Fruit fly (Drosophila melanogaster): ENCODE measurements around the gene CG1492.

The CG1492 gene

dm6 chrX:12006678-12007441 lies 5.2 kb downstream of the CG1492 start, which contains the start of gene CG1806 (continued):
- TF ChIP-seq Hr51 (GFP tag; optimal IDR thresholded peaks at IDR 0.05) (no peak), corto (GFP tag; optimal IDR thresholded peaks at IDR 0.05) (peak; percentile 36), cas (GFP tag; IDR thresholded peaks at IDR 0.05) (0 out of 2 replicates have a peak, but pooled peaks have one; percentile 13), nau (GFP tag; optimal IDR thresholded peaks at IDR 0.05) (peak; percentile 0), Ada2b (GFP tag; IDR thresholded peaks at IDR 0.05) (no peak), lab (GFP tag; optimal IDR thresholded peaks at IDR 0.05) (peak; percentile 11), unpg (GFP tag; optimal IDR thresholded peaks at IDR 0.05) (no peak), Dll (GFP tag; IDR thresholded peaks at IDR 0.05; ENCODE audit: partially characterized antibody) (0 out of 4 replicates have a peak, but pooled peaks have one; percentile 51), zfh2 (GFP tag; optimal IDR thresholded peaks at IDR 0.05) (no peak), Med (GFP tag) (peak; percentile 45), CG7839 (tag; optimal IDR thresholded peaks at IDR 0.05) (peak; percentile 10), z (GFP tag; IDR thresholded peaks at IDR 0.05) (peak; percentile 62; the same call in 1 of the 3 replicates), CG14014 (GFP tag; IDR thresholded peaks at IDR 0.05) (peak; percentile 27; the same call in 1 of the 2 replicates), kah (GFP tag; optimal IDR thresholded peaks at IDR 0.05) (no peak), lbe (GFP tag; optimal IDR thresholded peaks at IDR 0.05) (peak; percentile 58), Tbp (GFP tag; optimal IDR thresholded peaks at IDR 0.05) (no peak), repo (GFP tag; optimal IDR thresholded peaks at IDR 0.05) (no peak), otp (GFP tag; IDR thresholded peaks at IDR 0.05) (peak; percentile 22; the same call in 1 of the 3 replicates), zen2 (GFP tag; IDR thresholded peaks at IDR 0.05; ENCODE audit: partially characterized antibody) (peak; percentile 62; the same call in 2 of the 3 replicates), CG13287 (GFP tag; IDR thresholded peaks at IDR 0.05; ENCODE audit: partially characterized antibody) (peak; percentile 27), yki (optimal IDR thresholded peaks at IDR 0.05) (peak; percentile 94), CG4282 (GFP tag; optimal IDR thresholded peaks at IDR 0.05) (no peak), chn (GFP tag; optimal IDR thresholded peaks at IDR 0.05) (no peak), Hmr (GFP tag; optimal IDR thresholded peaks at IDR 0.05) (no peak), CG4854 (GFP tag; optimal IDR thresholded peaks at IDR 0.05) (no peak), Doc3 (GFP tag; IDR thresholded peaks at IDR 0.05; ENCODE audit: partially characterized antibody) (0 out of 3 replicates have a peak, but pooled peaks have one; percentile 9), CG6254 (GFP tag; optimal IDR thresholded peaks at IDR 0.05) (peak; percentile 34), CG3163 (GFP tag; optimal IDR thresholded peaks at IDR 0.05) (no peak), Myb (GFP tag; optimal IDR thresholded peaks at IDR 0.05) (no peak), onecut (GFP tag; IDR thresholded peaks at IDR 0.05) (0 out of 2 replicates have a peak, but pooled peaks have one; percentile 4), MBD-R2 (GFP tag; IDR thresholded peaks at IDR 0.05) (no peak), gcm2 (GFP tag; optimal IDR thresholded peaks at IDR 0.05) (no peak), CG34422 (GFP tag; IDR thresholded peaks at IDR 0.05) (0 out of 3 replicates have a peak, but pooled peaks have one; percentile 20)

DNA sequence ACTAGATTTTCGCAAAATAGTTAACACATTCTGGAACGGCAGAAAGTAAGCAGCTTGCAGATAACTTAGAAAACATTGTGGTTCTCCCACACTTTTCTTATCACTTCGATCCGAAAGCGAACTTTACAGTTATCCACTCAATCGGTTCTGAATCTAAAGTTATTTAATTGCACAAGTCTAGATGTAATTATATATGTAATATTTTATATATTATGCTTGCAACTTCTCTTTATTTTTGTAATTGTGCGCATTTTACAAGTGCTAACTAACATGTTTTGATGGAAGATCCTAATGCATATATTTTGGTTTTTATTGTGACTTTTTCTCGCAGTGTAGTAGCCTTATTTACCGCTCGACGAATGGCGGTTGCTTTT lies 7.6 kb downstream of the CG1492 start:
- TF ChIP-seq tio (GFP tag; optimal IDR thresholded peaks at IDR 0.05) (peak; percentile 17), ato (GFP tag; IDR thresholded peaks at IDR 0.05; ENCODE audit: partially characterized antibody) (no peak), D19A (tag; optimal IDR thresholded peaks at IDR 0.05) (no peak), lov (optimal IDR thresholded peaks at IDR 0.05) (no peak), lov (GFP tag; IDR thresholded peaks at IDR 0.05) (no peak), gcm2 (GFP tag; optimal IDR thresholded peaks at IDR 0.05) (no peak), CG10147 (GFP tag; optimal IDR thresholded peaks at IDR 0.05) (no peak), crp (GFP tag; optimal IDR thresholded peaks at IDR 0.05) (no peak), knrl (GFP tag; IDR thresholded peaks at IDR 0.05; ENCODE audit: partially characterized antibody) (no peak), lab (GFP tag; optimal IDR thresholded peaks at IDR 0.05) (no peak), gfzf (GFP tag; optimal IDR thresholded peaks at IDR 0.05) (no peak), CG13424 (tag; optimal IDR thresholded peaks at IDR 0.05) (peak; percentile 43), CrebB (tag; optimal IDR thresholded peaks at IDR 0.05) (no peak), gem (tag; optimal IDR thresholded peaks at IDR 0.05) (peak; percentile 41), dmrt99B (tag; optimal IDR thresholded peaks at IDR 0.05) (peak; percentile 72), Dip3 (GFP tag; optimal IDR thresholded peaks at IDR 0.05) (no peak), lmd (GFP tag; IDR thresholded peaks at IDR 0.05) (0 out of 2 replicates have a peak, but pooled peaks have one; percentile 5), psq (GFP tag; optimal IDR thresholded peaks at IDR 0.05) (no peak)

Data from whole organism, embryonic.